Worm (Caenorhabditis elegans): ENCODE measurements around the gene C52B11.5.

C52B11.5 gene

ce11 chrX:1322997-1323396, 50.4 kb downstream of the C52B11.5 start (continued):
- no peak for TF ChIP-seq lir-3 (tag; optimal IDR thresholded peaks at IDR 0.05)
- TF ChIP-seq skn-1 (tag; optimal IDR thresholded peaks at IDR 0.05) = no peak
- TF ChIP-seq ces-1 (GFP tag; optimal IDR thresholded peaks at IDR 0.05) = peak; percentile 59
- TF ChIP-seq nhr-237 (tag; optimal IDR thresholded peaks at IDR 0.05) = no peak
- peak; percentile 63 for TF ChIP-seq nhr-48 (tag; optimal IDR thresholded peaks at IDR 0.05)
- peak; percentile 79 for TF ChIP-seq ceh-20 (GFP tag; IDR thresholded peaks at IDR 0.05)
- peak; percentile 88 for TF ChIP-seq zip-2 (tag; optimal IDR thresholded peaks at IDR 0.05)
- no peak for TF ChIP-seq ceh-82 (tag; optimal IDR thresholded peaks at IDR 0.05)
- peak; percentile 62 to 88 for TF ChIP-seq lsy-2 (tag; optimal IDR thresholded peaks at IDR 0.05)
- TF ChIP-seq saeg-2 (GFP tag; IDR thresholded peaks at IDR 0.05) = no peak
- TF ChIP-seq zfp-3 (GFP tag; conservative IDR thresholded peaks at IDR 0.05) = no peak
- no peak; the same call in 1 of the 2 replicates for TF ChIP-seq lin-38 (GFP tag; IDR thresholded peaks at IDR 0.05)
- no peak for TF ChIP-seq dmd-8 (GFP tag; IDR thresholded peaks at IDR 0.05)
- no peak for TF ChIP-seq ceh-44 (GFP tag; IDR thresholded peaks at IDR 0.05)
- TF ChIP-seq mdl-1 (tag; optimal IDR thresholded peaks at IDR 0.05) = peak; percentile 76 to 90
- TF ChIP-seq daf-16 (GFP tag; optimal IDR thresholded peaks at IDR 0.05) = peak in 1 of 2 experiments; percentile 14
- peak; percentile 62 for TF ChIP-seq daf-16 (tag; optimal IDR thresholded peaks at IDR 0.05)
- no peak for TF ChIP-seq zip-11 (GFP tag; IDR thresholded peaks at IDR 0.05)
- TF ChIP-seq set-16 (GFP tag; IDR thresholded peaks at IDR 0.05) = no peak
- TF ChIP-seq vab-7 (GFP tag; IDR thresholded peaks at IDR 0.05) = peak; percentile 52; the same call in 1 of the 2 replicates
- no peak for TF ChIP-seq sdz-12 (GFP tag; optimal IDR thresholded peaks at IDR 0.05)
- no peak for TF ChIP-seq egl-27 (tag; optimal IDR thresholded peaks at IDR 0.05)
- TF ChIP-seq Y105C5A.15 (GFP tag; IDR thresholded peaks at IDR 0.05) = no peak
- TF ChIP-seq hlh-11 (tag; optimal IDR thresholded peaks at IDR 0.05) = peak; percentile 76
- TF ChIP-seq ZK337.2 (GFP tag; IDR thresholded peaks at IDR 0.05) = no peak
- peak; percentile 96 for TF ChIP-seq mxl-3 (GFP tag; optimal IDR thresholded peaks at IDR 0.05)
- peak in 1 of 2 experiments; percentile 85 for TF ChIP-seq unc-62 (GFP tag; optimal IDR thresholded peaks at IDR 0.05 in 1 of 2)
- no peak for TF ChIP-seq unc-62 (tag; optimal IDR thresholded peaks at IDR 0.05)
- TF ChIP-seq ztf-11 (tag; optimal IDR thresholded peaks at IDR 0.05) = no peak
- peak; percentile 71 for TF ChIP-seq T20F7.1 (GFP tag; optimal IDR thresholded peaks at IDR 0.05)
- no peak for TF ChIP-seq Y48G9A.11 (GFP tag; IDR thresholded peaks at IDR 0.05)
- peak; percentile 23 for TF ChIP-seq nhr-6 (tag; optimal IDR thresholded peaks at IDR 0.05)
- peak; percentile 87 for TF ChIP-seq nhr-42 (GFP tag; IDR thresholded peaks at IDR 0.05)
- no peak for TF ChIP-seq unc-130 (GFP tag; optimal IDR thresholded peaks at IDR 0.05)
- peak; percentile 81 for TF ChIP-seq ctbp-1 (GFP tag; IDR thresholded peaks at IDR 0.05)
- TF ChIP-seq dve-1 (tag; optimal IDR thresholded peaks at IDR 0.05; ENCODE audit: insufficient read depth) = peak; percentile 67
- TF ChIP-seq lin-15B (tag; optimal IDR thresholded peaks at IDR 0.05) = no peak
- 0 out of 2 replicates have a peak, but pooled peaks have one; percentile 46 for TF ChIP-seq dmd-9 (GFP tag; IDR thresholded peaks at IDR 0.05)
- TF ChIP-seq nhr-111 (GFP tag; optimal IDR thresholded peaks at IDR 0.05) = no peak
- TF ChIP-seq ceh-28 (tag; optimal IDR thresholded peaks at IDR 0.05) = no peak
- TF ChIP-seq F49E8.2 (tag; optimal IDR thresholded peaks at IDR 0.05; ENCODE audit: borderline replicate concordance) = no peak
- TF ChIP-seq dmd-6 (GFP tag; IDR thresholded peaks at IDR 0.05) = peak; percentile 69
- no peak for TF ChIP-seq aly-2 (tag; optimal IDR thresholded peaks at IDR 0.05)
- no peak for TF ChIP-seq lim-7 (GFP tag; IDR thresholded peaks at IDR 0.05)
- no peak for TF ChIP-seq tra-1 (GFP tag; IDR thresholded peaks at IDR 0.05)
- 0 out of 2 replicates have a peak, but pooled peaks have one; percentile 24 for TF ChIP-seq mxl-2 (GFP tag; conservative IDR thresholded peaks at IDR 0.05)
- peak; percentile 62; the same call in 1 of the 2 replicates for TF ChIP-seq pha-4 (GFP tag; IDR thresholded peaks at IDR 0.05)
- TF ChIP-seq pha-4 (tag; optimal IDR thresholded peaks at IDR 0.05) = no peak
- no peak for TF ChIP-seq snpc-1.2 (GFP tag; IDR thresholded peaks at IDR 0.05)
- no peak for TF ChIP-seq nhr-41 (GFP tag; IDR thresholded peaks at IDR 0.05)
- peak; percentile 33 for TF ChIP-seq dpl-1 (GFP tag; optimal IDR thresholded peaks at IDR 0.05)
- TF ChIP-seq nhr-76 (tag; optimal IDR thresholded peaks at IDR 0.05) = no peak
- TF ChIP-seq tag-97 (GFP tag; IDR thresholded peaks at IDR 0.05) = no peak
